Worm (Caenorhabditis elegans) whole organism, mixed stage, embryonic: ENCODE data around the gene ilys-5.

Experiments
- lin-13 ChIP-seq: fragments of 150-350 bp; optimal IDR thresholded peaks from 2 replicates; lab custom pipeline; 2014; ENCODE audit warnings: missing biosample characterization, missing genetic modification characterization
- mab-5 ChIP-seq: fragments of 150-350 bp; optimal IDR thresholded peaks from 2 replicates; lab custom pipeline; 2014; ENCODE audit warnings: missing biosample characterization, missing genetic modification characterization
- mep-1 ChIP-seq: fragments of 150-350 bp; optimal IDR thresholded peaks from 2 replicates; lab custom pipeline; 2017; ENCODE audit warnings: missing biosample characterization, missing genetic modification reagents, missing genetic modification characterization, inconsistent platforms
- sem-2 ChIP-seq: fragments of 200-800 bp; sonication (Bioruptor generic); optimal IDR thresholded peaks from 2 replicates; lab custom pipeline; 2018; ENCODE audit warnings: mild to moderate bottlenecking, missing genetic modification characterization, missing compliant biosample characterization
- sptf-1 ChIP-seq: sonication (generic microtip); optimal IDR thresholded peaks from 2 replicates; lab custom pipeline; 2017; ENCODE audit warnings: mild to moderate bottlenecking, missing genetic modification characterization, moderate library complexity, missing compliant biosample characterization

ce11 chrX:6520644-6521043 lies 16.0 kb downstream of the ilys-5 start:
- TF ChIP-seq mep-1 (tag; lab: Kevin White, UChicago) (no peak), mab-5 (tag; lab: Kevin White, UChicago) (no peak), sptf-1 (no peak), sem-2 (GFP tag; lab: Kevin White, UChicago) (no peak), lin-13 (tag; lab: Kevin White, UChicago) (no peak)
